Worm (Caenorhabditis elegans) whole organism, L2 larva: ENCODE data around the gene C44H4.8.
A peak's percentile ranks its signal among the peaks of the same experiment; 100 is the strongest.

Experiments used
- C34F6.9 ChIP-seq: fragments of 150-350 bp; optimal IDR thresholded peaks from 2 replicates; lab custom pipeline; 2014; ENCODE audit warnings: missing biosample characterization, missing genetic modification characterization
- F13H6.1 ChIP-seq: sonication (generic microtip); optimal IDR thresholded peaks from 2 replicates; lab custom pipeline; 2016; ENCODE audit warnings: missing genetic modification characterization, missing compliant biosample characterization
- alr-1 ChIP-seq: fragments of 150-350 bp; optimal IDR thresholded peaks from 2 replicates; lab custom pipeline; 2014; ENCODE audit warnings: missing biosample characterization, missing genetic modification characterization
- aly-2 ChIP-seq: fragments of 150-350 bp; optimal IDR thresholded peaks from 2 replicates; lab custom pipeline; 2014; ENCODE audit warnings: missing biosample characterization, missing genetic modification characterization
- blmp-1 ChIP-seq: sonication (generic microtip); optimal IDR thresholded peaks from 2 replicates; lab custom pipeline; 2017; ENCODE audit warnings: missing genetic modification characterization, mild to moderate bottlenecking, missing compliant biosample characterization, antibody characterized with exemption, moderate library complexity; ENCODE audit not compliant: insufficient read depth
- ceh-16 ChIP-seq: fragments of 150-350 bp; optimal IDR thresholded peaks from 2 replicates; lab custom pipeline; 2014; ENCODE audit warnings: missing biosample characterization, missing genetic modification characterization
- ceh-82 ChIP-seq: fragments of 150-350 bp; optimal IDR thresholded peaks from 2 replicates; lab custom pipeline; 2014; ENCODE audit warnings: missing biosample characterization, missing genetic modification characterization
- crh-2 ChIP-seq: sonication (generic microtip); optimal IDR thresholded peaks from 2 replicates; lab custom pipeline; 2017; ENCODE audit warnings: missing biosample characterization, missing genetic modification characterization
- dmd-4 ChIP-seq: sonication (generic microtip); optimal IDR thresholded peaks from 2 replicates; lab custom pipeline; 2017; ENCODE audit warnings: missing biosample characterization, missing genetic modification characterization
- elt-1 ChIP-seq: fragments of 150-350 bp; optimal IDR thresholded peaks from 2 replicates; lab custom pipeline; 2014; ENCODE audit warnings: missing biosample characterization, missing genetic modification characterization
- elt-3 ChIP-seq: sonication (generic microtip); optimal IDR thresholded peaks from 2 replicates; lab custom pipeline; 2017; ENCODE audit warnings: missing biosample characterization, missing genetic modification characterization
- fos-1 ChIP-seq: fragments of 150-350 bp; optimal IDR thresholded peaks from 2 replicates; lab custom pipeline; 2014; ENCODE audit warnings: missing biosample characterization, missing genetic modification characterization
- lin-11 ChIP-seq: fragments of 150-350 bp; sonication (generic microtip); optimal IDR thresholded peaks from 2 replicates; lab custom pipeline; 2014; ENCODE audit warnings: missing biosample characterization, missing genetic modification characterization, inconsistent platforms, mixed read lengths
- lin-13 ChIP-seq: fragments of 150-350 bp; optimal IDR thresholded peaks from 2 replicates; lab custom pipeline; 2014; ENCODE audit warnings: missing biosample characterization, missing genetic modification reagents, missing genetic modification characterization
- lsy-2 ChIP-seq, 2 experiments: fragments of 150-350 bp in 1 of 2; sonication (generic microtip) in 1 of 2; optimal IDR thresholded peaks; 2 replicates each; lab custom pipeline; 2014 to 2017; ENCODE audit warnings: missing biosample characterization in 2 of 2, missing genetic modification characterization in 2 of 2
- mab-5 ChIP-seq: fragments of 150-350 bp; optimal IDR thresholded peaks from 2 replicates; lab custom pipeline; 2014; ENCODE audit warnings: missing biosample characterization, missing genetic modification characterization
- mbf-1 ChIP-seq: sonication (generic microtip); optimal IDR thresholded peaks from 2 replicates; lab custom pipeline; 2017; ENCODE audit warnings: missing biosample characterization, missing genetic modification characterization
- mdl-1 ChIP-seq, 2 experiments: fragments of 150-350 bp in 1 of 2; sonication (generic microtip) in 1 of 2; optimal IDR thresholded peaks; 2 replicates each; lab custom pipeline; 2017; ENCODE audit warnings: missing biosample characterization in 2 of 2, missing genetic modification characterization in 2 of 2
- nhr-10 ChIP-seq: sonication (generic microtip); optimal IDR thresholded peaks from 2 replicates; lab custom pipeline; 2017; ENCODE audit warnings: missing biosample characterization, missing genetic modification characterization
- nhr-12 ChIP-seq: fragments of 150-350 bp; optimal IDR thresholded peaks from 2 replicates; lab custom pipeline; 2014; ENCODE audit warnings: missing biosample characterization, missing genetic modification characterization
- nhr-129 ChIP-seq: fragments of 150-350 bp; optimal IDR thresholded peaks from 2 replicates; lab custom pipeline; 2014; ENCODE audit warnings: missing biosample characterization, missing genetic modification characterization
- nhr-21 ChIP-seq: fragments of 150-350 bp; optimal IDR thresholded peaks from 2 replicates; lab custom pipeline; 2014; ENCODE audit warnings: missing biosample characterization, missing genetic modification characterization
- nhr-23 ChIP-seq: fragments of 150-350 bp; optimal IDR thresholded peaks from 2 replicates; lab custom pipeline; 2014; ENCODE audit warnings: missing biosample characterization, missing genetic modification reagents, missing genetic modification characterization
- nhr-237 ChIP-seq: fragments of 150-350 bp; optimal IDR thresholded peaks from 2 replicates; lab custom pipeline; 2014; ENCODE audit warnings: missing biosample characterization, missing genetic modification characterization
- nhr-25 ChIP-seq: fragments of 150-350 bp; sonication (generic microtip); optimal IDR thresholded peaks from 3 replicates; lab custom pipeline; 2014; ENCODE audit warnings: missing biosample characterization, missing genetic modification characterization
- nhr-6 ChIP-seq: fragments of 150-350 bp; optimal IDR thresholded peaks from 2 replicates; lab custom pipeline; 2014; ENCODE audit warnings: missing biosample characterization, missing genetic modification characterization
- sem-4 ChIP-seq: fragments of 150-350 bp; optimal IDR thresholded peaks from 2 replicates; lab custom pipeline; 2014; ENCODE audit warnings: missing biosample characterization, missing genetic modification reagents, missing genetic modification characterization
- skn-1 ChIP-seq: sonication (generic microtip); optimal IDR thresholded peaks from 2 replicates; lab custom pipeline; 2017; ENCODE audit warnings: missing biosample characterization, missing genetic modification characterization
- sma-9 ChIP-seq, 2 experiments: fragments of 150-350 bp in 1 of 2; sonication (generic microtip) in 1 of 2; optimal IDR thresholded peaks; 2 replicates each; lab custom pipeline; 2014 to 2016; ENCODE audit warnings: missing genetic modification characterization in 2 of 2, mild to moderate bottlenecking in 1 of 2, missing biosample characterization in 1 of 2, missing compliant biosample characterization in 1 of 2, missing genetic modification reagents in 1 of 2, moderate library complexity in 1 of 2
- unc-39 ChIP-seq: fragments of 150-350 bp; optimal IDR thresholded peaks from 2 replicates; lab custom pipeline; 2014; ENCODE audit warnings: missing biosample characterization, missing genetic modification characterization
- unc-55 ChIP-seq: fragments of 150-350 bp; sonication (generic microtip); optimal IDR thresholded peaks from 3 replicates; lab custom pipeline; 2014; ENCODE audit warnings: missing biosample characterization, missing genetic modification reagents, missing genetic modification characterization
- zag-1 ChIP-seq: fragments of 150-350 bp; optimal IDR thresholded peaks from 2 replicates; lab custom pipeline; 2014; ENCODE audit warnings: missing biosample characterization, missing genetic modification characterization
- ztf-1 ChIP-seq: fragments of 200-800 bp; sonication (Bioruptor generic); conservative IDR thresholded peaks from 2 replicates; pipeline ENCODE4 v1.3.6; 2022; ENCODE audit warnings: missing genetic modification characterization, missing compliant biosample characterization
- ztf-4 ChIP-seq: fragments of 150-350 bp; optimal IDR thresholded peaks from 2 replicates; lab custom pipeline; 2014; ENCODE audit warnings: missing biosample characterization, missing genetic modification characterization

C44H4.8 gene

ce11 chrX:14562286-14563086, 32.4 kb upstream of the C44H4.8 start:
- peak in 1 of 2 experiments; percentile 24 for TF ChIP-seq mdl-1 (tag; optimal IDR thresholded peaks at IDR 0.05; lab: Kevin White, UChicago)
- peak; percentile 2 for TF ChIP-seq lin-11 (tag; lab: Kevin White, UChicago)
- TF ChIP-seq alr-1, result no peak
- TF ChIP-seq nhr-23 (tag; lab: Kevin White, UChicago), result no peak
- no peak for TF ChIP-seq elt-1 (tag; lab: Kevin White, UChicago)
- TF ChIP-seq zag-1 (tag; lab: Kevin White, UChicago), result peak; percentile 52
- TF ChIP-seq lsy-2 (tag; optimal IDR thresholded peaks at IDR 0.05; lab: Kevin White, UChicago), result peak in 1 of 2 experiments; percentile 78
- TF ChIP-seq fos-1 (tag; lab: Kevin White, UChicago), result peak; percentile 6
- TF ChIP-seq sma-9 (GFP tag; optimal IDR thresholded peaks at IDR 0.05; lab: Kevin White, UChicago), result peak; percentile 95
- TF ChIP-seq sma-9 (tag; optimal IDR thresholded peaks at IDR 0.05; lab: Kevin White, UChicago), result no peak
- TF ChIP-seq blmp-1, result peak; percentile 59
- TF ChIP-seq elt-3 (tag; lab: Kevin White, UChicago), result peak; percentile 45
- no peak for TF ChIP-seq ceh-82 (tag; lab: Kevin White, UChicago)
- TF ChIP-seq aly-2 (tag; lab: Kevin White, UChicago), result no peak
- TF ChIP-seq sem-4 (tag; lab: Kevin White, UChicago), result peak; percentile 58
- no peak for TF ChIP-seq mab-5 (tag; lab: Kevin White, UChicago)
- TF ChIP-seq nhr-25 (tag; lab: Kevin White, UChicago), result peak; percentile 37
- peak; percentile 74 for TF ChIP-seq crh-2 (tag; lab: Kevin White, UChicago)
- TF ChIP-seq nhr-21 (tag; lab: Kevin White, UChicago), result peak; percentile 87
- peak; percentile 68 for TF ChIP-seq lin-13 (GFP tag; lab: Kevin White, UChicago)
- TF ChIP-seq nhr-129 (tag; lab: Kevin White, UChicago), result peak; percentile 47
- peak; percentile 58 for TF ChIP-seq C34F6.9 (tag; lab: Kevin White, UChicago)
- no peak for TF ChIP-seq unc-39
- TF ChIP-seq nhr-12, result no peak
- no peak for TF ChIP-seq nhr-10
- TF ChIP-seq nhr-6 (tag; lab: Kevin White, UChicago), result peak; percentile 82
- no peak for TF ChIP-seq ceh-16 (tag; lab: Kevin White, UChicago)
- TF ChIP-seq ztf-1 (GFP tag; lab: Robert Waterston, UW), result no peak
- TF ChIP-seq unc-55 (GFP tag; lab: Kevin White, UChicago), result peak; percentile 55
- peak; percentile 69 for TF ChIP-seq dmd-4 (tag; lab: Kevin White, UChicago)
- TF ChIP-seq ztf-4 (tag; lab: Kevin White, UChicago), result peak; percentile 70
- TF ChIP-seq, all 48 proteins: peak for 19

DNA sequence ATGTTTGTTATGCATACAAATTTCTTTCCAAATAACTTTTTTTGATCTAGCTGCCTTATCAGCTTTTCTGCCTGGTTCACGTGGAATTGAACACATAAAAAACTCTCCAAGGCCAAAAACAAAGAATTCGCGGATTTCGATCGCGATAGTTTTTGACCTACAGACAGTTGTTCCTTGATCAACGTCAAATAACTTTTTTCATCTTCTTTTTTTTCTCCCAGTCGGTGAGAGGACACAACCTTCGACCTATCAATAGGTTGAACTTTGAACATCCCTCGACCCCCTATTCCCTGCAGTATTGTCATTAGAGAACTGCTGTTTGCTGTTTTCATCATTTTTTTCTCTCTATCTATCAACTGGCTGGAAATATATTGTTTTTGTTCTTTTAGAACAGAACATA, 31.1 kb upstream of the C44H4.8 start:
- TF ChIP-seq mbf-1 (tag; lab: Kevin White, UChicago) (no peak), sma-9 (GFP tag; optimal IDR thresholded peaks at IDR 0.05; lab: Kevin White, UChicago) (peak; percentile 54), sma-9 (tag; optimal IDR thresholded peaks at IDR 0.05; lab: Kevin White, UChicago) (no peak)
- TF ChIP-seq, all 48 proteins: peak for 1

ce11 chrX:14565245-14565644, 29.7 kb upstream of the C44H4.8 start:
- no peak for TF ChIP-seq nhr-10
- peak; percentile 32 for TF ChIP-seq sma-9 (GFP tag; optimal IDR thresholded peaks at IDR 0.05; lab: Kevin White, UChicago)
- no peak for TF ChIP-seq sma-9 (tag; optimal IDR thresholded peaks at IDR 0.05; lab: Kevin White, UChicago)

- TF ChIP-seq skn-1, result no peak
- no peak for TF ChIP-seq ceh-82 (tag; lab: Kevin White, UChicago)
- TF ChIP-seq elt-3 (tag; lab: Kevin White, UChicago), result no peak
- peak; percentile 8 for TF ChIP-seq nhr-6 (tag; lab: Kevin White, UChicago)
- peak; percentile 35 for TF ChIP-seq sem-4 (tag; lab: Kevin White, UChicago)
- peak; percentile 24 for TF ChIP-seq F13H6.1 (tag; lab: Kevin White, UChicago)
- no peak for TF ChIP-seq lin-13 (GFP tag; lab: Kevin White, UChicago)
- no peak for TF ChIP-seq nhr-237 (tag; lab: Kevin White, UChicago)
- TF ChIP-seq sma-9 (GFP tag; optimal IDR thresholded peaks at IDR 0.05; lab: Kevin White, UChicago), result peak; percentile 71
- no peak for TF ChIP-seq sma-9 (tag; optimal IDR thresholded peaks at IDR 0.05; lab: Kevin White, UChicago)
- no peak for TF ChIP-seq nhr-21 (tag; lab: Kevin White, UChicago)
- TF ChIP-seq nhr-10, result no peak
- TF ChIP-seq nhr-129 (tag; lab: Kevin White, UChicago), result peak; percentile 5
- TF ChIP-seq, all 48 proteins: peak for 5
Measured at ce11 chrX:14566047-14566446, 28.9 kb upstream of the C44H4.8 start.
